Fruit fly (Drosophila melanogaster): Measurements from ENCODE around the gene xit.
A peak's percentile ranks its signal among the peaks of the same experiment; 100 is the strongest.

The xit gene

DNA sequence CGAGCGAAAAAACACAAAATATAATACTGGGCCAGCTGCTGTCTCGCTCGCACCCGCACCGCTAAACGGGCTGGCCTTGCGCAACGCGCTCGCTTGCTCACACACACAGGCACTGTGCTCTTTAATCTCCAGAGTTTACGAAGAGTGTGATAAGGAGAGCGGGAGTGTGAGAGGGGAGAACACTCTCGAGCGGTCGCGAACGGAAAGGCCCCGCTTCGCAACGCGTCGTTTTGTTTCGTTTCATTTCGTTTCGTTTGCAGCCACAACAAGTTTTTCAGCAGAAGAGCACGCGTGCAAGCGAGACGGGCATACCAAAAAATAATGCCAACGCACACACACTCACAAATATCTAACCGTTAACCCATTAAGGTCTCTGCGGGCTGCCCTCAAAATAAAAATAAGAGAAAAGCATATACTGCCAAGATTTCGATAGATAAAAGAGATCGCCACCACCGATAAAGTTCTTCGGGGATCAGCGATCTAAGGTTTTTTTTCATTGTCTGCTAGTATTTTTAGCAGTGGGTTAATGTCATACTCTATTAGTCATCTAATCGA is 40.8 kb downstream of the xit start (continued):
- TF ChIP-seq NfI (GFP tag; optimal IDR thresholded peaks at IDR 0.05) (peak; percentile 38), vvl (GFP tag; IDR thresholded peaks at IDR 0.05) (peak; percentile 63), CG4424 (GFP tag; optimal IDR thresholded peaks at IDR 0.05) (peak; percentile 3), CG5180 (GFP tag; optimal IDR thresholded peaks at IDR 0.05) (peak; percentile 81), zfh2 (GFP tag; optimal IDR thresholded peaks at IDR 0.05) (peak; percentile 66), Fer1 (GFP tag; optimal IDR thresholded peaks at IDR 0.05) (peak; percentile 20), CG7987 (GFP tag; optimal IDR thresholded peaks at IDR 0.05) (peak; percentile 21), CG6254 (GFP tag; optimal IDR thresholded peaks at IDR 0.05) (no peak), org-1 (GFP tag; optimal IDR thresholded peaks at IDR 0.05) (peak; percentile 24), CG15011 (GFP tag; optimal IDR thresholded peaks at IDR 0.05) (no peak), PHDP (tag; optimal IDR thresholded peaks at IDR 0.05) (peak; percentile 6), unc-4 (GFP tag; IDR thresholded peaks at IDR 0.05; ENCODE audit: partially characterized antibody) (no peak), Elba2 (GFP tag; optimal IDR thresholded peaks at IDR 0.05) (no peak), gro (GFP tag; optimal IDR thresholded peaks at IDR 0.05) (peak; percentile 13), gce (GFP tag; IDR thresholded peaks at IDR 0.05) (peak; percentile 25; the same call in 1 of the 3 replicates), aop (GFP tag; IDR thresholded peaks at IDR 0.05) (no peak), CG15269 (tag; optimal IDR thresholded peaks at IDR 0.05) (peak; percentile 72), gt (GFP tag; IDR thresholded peaks at IDR 0.05) (no peak), croc (GFP tag; conservative IDR thresholded peaks at IDR 0.05) (no peak), bbx (GFP tag; IDR thresholded peaks at IDR 0.05; ENCODE audit: partially characterized antibody) (peak; percentile 66), inv (GFP tag; IDR thresholded peaks at IDR 0.05; ENCODE audit: partially characterized antibody) (no peak), sens-2 (GFP tag; IDR thresholded peaks at IDR 0.05) (0 out of 2 replicates have a peak, but pooled peaks have one; percentile 23), CG7271 (tag; optimal IDR thresholded peaks at IDR 0.05) (no peak), CG10321 (GFP tag; IDR thresholded peaks at IDR 0.05) (peak; percentile 86), CG6765 (GFP tag; optimal IDR thresholded peaks at IDR 0.05) (no peak), mam (GFP tag; optimal IDR thresholded peaks at IDR 0.05) (peak; percentile 55), YL-1 (GFP tag; optimal IDR thresholded peaks at IDR 0.05) (peak; percentile 8), onecut (GFP tag; IDR thresholded peaks at IDR 0.05) (peak; percentile 23; the same call in 1 of the 2 replicates), CG10543 (GFP tag; optimal IDR thresholded peaks at IDR 0.05) (peak; percentile 97), cato (GFP tag; optimal IDR thresholded peaks at IDR 0.05; ENCODE audit: borderline replicate concordance) (no peak), Scr (GFP tag; IDR thresholded peaks at IDR 0.05; ENCODE audit: partially characterized antibody) (peak; percentile 45), eyg (GFP tag; optimal IDR thresholded peaks at IDR 0.05) (peak; percentile 20), CG4282 (GFP tag; optimal IDR thresholded peaks at IDR 0.05) (no peak), Tbp (GFP tag; optimal IDR thresholded peaks at IDR 0.05) (no peak), az2 (GFP tag; optimal IDR thresholded peaks at IDR 0.05) (peak; percentile 17), Hey (tag; optimal IDR thresholded peaks at IDR 0.05) (peak; percentile 52), tx (GFP tag; optimal IDR thresholded peaks at IDR 0.05) (peak; percentile 60), CG1603 (tag; optimal IDR thresholded peaks at IDR 0.05) (peak; percentile 6), twi (tag; optimal IDR thresholded peaks at IDR 0.05) (peak; percentile 5), Oli (tag; optimal IDR thresholded peaks at IDR 0.05) (peak; percentile 23), CG13894 (tag; optimal IDR thresholded peaks at IDR 0.05) (peak; percentile 93), nerfin-1 (tag; optimal IDR thresholded peaks at IDR 0.05) (no peak), gsb (GFP tag; IDR thresholded peaks at IDR 0.05) (no peak), CG8944 (GFP tag; optimal IDR thresholded peaks at IDR 0.05) (no peak), CG4820 (GFP tag; optimal IDR thresholded peaks at IDR 0.05) (no peak), CG12155 (GFP tag; optimal IDR thresholded peaks at IDR 0.05) (peak; percentile 29), esg (GFP tag; conservative IDR thresholded peaks at IDR 0.05) (peak; percentile 67), Hr39 (optimal IDR thresholded peaks at IDR 0.05) (no peak), jing (GFP tag; optimal IDR thresholded peaks at IDR 0.05) (no peak), Xrp1 (GFP tag; IDR thresholded peaks at IDR 0.05) (peak; percentile 55), pita (GFP tag; optimal IDR thresholded peaks at IDR 0.05) (no peak)
